Fruit fly (Drosophila melanogaster): ENCODE measurements around the gene OdsH.

- TF ChIP-seq CG15514 (GFP tag; optimal IDR thresholded peaks at IDR 0.05) (no peak), pan (optimal IDR thresholded peaks at IDR 0.05) (no peak), pan (GFP tag; optimal IDR thresholded peaks at IDR 0.05 in 1 of 2, IDR thresholded peaks at IDR 0.05 in 1 of 2) (no peak), ac (GFP tag; optimal IDR thresholded peaks at IDR 0.05) (no peak)
These were observed 1.3 kb upstream of the OdsH start for dm6 chrX:17789413-17790054.
